Worm (Caenorhabditis elegans): ENCODE results near the gene pqn-31.
"Not testable (repeated sequence)": the region's sequence is repeated elsewhere in the genome, so short reads cannot be mapped to it uniquely, and the experiment has no call there.

ce11 chrV:9090824-9091798 is 18.3 kb upstream of the pqn-31 start:
- TF ChIP-seq ama-1 (optimal IDR thresholded peaks at IDR 0.05); ama-1 (GFP tag; optimal IDR thresholded peaks at IDR 0.05); pha-4 (tag; optimal IDR thresholded peaks at IDR 0.05); unc-62 (GFP tag; optimal IDR thresholded peaks at IDR 0.05): not testable (repeated sequence)
- TF ChIP-seq snpc-4 (GFP tag; optimal IDR thresholded peaks at IDR 0.05): peak; percentile 58
- peak in 3 of 4 experiments; percentile 53 to 79 (median 66) for TF ChIP-seq snpc-4 (tag; optimal IDR thresholded peaks at IDR 0.05)
